Worm (Caenorhabditis elegans) whole organism, late embryonic: ENCODE measurements around the gene rab-6.1.

ENCODE experiments used
- C08G9.2 ChIP-seq: sonication (generic microtip); optimal IDR thresholded peaks from 2 replicates; lab custom pipeline; 2016; ENCODE audit warnings: mild to moderate bottlenecking, missing genetic modification characterization, moderate library complexity, missing compliant biosample characterization
- C38D4.7 ChIP-seq: fragments of 200-800 bp; sonication (Bioruptor generic); optimal IDR thresholded peaks from 2 replicates; lab custom pipeline; 2018; ENCODE audit warnings: mild to moderate bottlenecking, missing genetic modification characterization, moderate library complexity, missing compliant biosample characterization
- K02D7.2 ChIP-seq: sonication (generic microtip); optimal IDR thresholded peaks from 2 replicates; lab custom pipeline; 2017; ENCODE audit warnings: mild to moderate bottlenecking, missing genetic modification characterization, missing compliant biosample characterization
- T23F11.4 ChIP-seq: fragments of 200-800 bp; sonication (Bioruptor generic); optimal IDR thresholded peaks from 2 replicates; lab custom pipeline; 2018; ENCODE audit warnings: mild to moderate bottlenecking, missing genetic modification characterization, missing compliant biosample characterization
- Y22D7AL.16 ChIP-seq: sonication (generic microtip); optimal IDR thresholded peaks from 2 replicates; lab custom pipeline; 2016; ENCODE audit warnings: missing genetic modification characterization, missing compliant biosample characterization
- ahr-1 ChIP-seq: sonication (generic microtip); optimal IDR thresholded peaks from 2 replicates; lab custom pipeline; 2016; ENCODE audit warnings: missing genetic modification characterization, missing compliant biosample characterization
- ama-1 ChIP-seq: fragments of 150-350 bp; optimal IDR thresholded peaks from 2 replicates; lab custom pipeline; 2014
- ceh-14 ChIP-seq: sonication (generic microtip); optimal IDR thresholded peaks from 2 replicates; lab custom pipeline; 2016; ENCODE audit warnings: missing genotype, missing genetic modification characterization, missing compliant biosample characterization
- ceh-19 ChIP-seq: fragments of 200-800 bp; sonication (Bioruptor generic); optimal IDR thresholded peaks from 2 replicates; lab custom pipeline; 2018; ENCODE audit warnings: mild to moderate bottlenecking, missing genetic modification characterization, missing compliant biosample characterization
- ceh-2 ChIP-seq: sonication (generic microtip); optimal IDR thresholded peaks from 2 replicates; lab custom pipeline; 2016; ENCODE audit warnings: missing genotype, missing genetic modification characterization, missing compliant biosample characterization
- ceh-24 ChIP-seq: sonication (generic microtip); optimal IDR thresholded peaks from 2 replicates; lab custom pipeline; 2016; ENCODE audit warnings: mild to moderate bottlenecking, missing genetic modification characterization, missing compliant biosample characterization
- ceh-31 ChIP-seq: sonication (generic microtip); optimal IDR thresholded peaks from 2 replicates; lab custom pipeline; 2016; ENCODE audit warnings: missing genetic modification characterization, missing compliant biosample characterization
- ceh-45 ChIP-seq: fragments of 200-800 bp; sonication (Bioruptor generic); IDR thresholded peaks from 2 replicates; pipeline ENCODE4 v1.3.6; 2022; ENCODE audit warnings: missing genetic modification reagents, missing genetic modification characterization, missing compliant biosample characterization
- ceh-48 ChIP-seq: sonication (generic microtip); optimal IDR thresholded peaks from 2 replicates; lab custom pipeline; 2016; ENCODE audit warnings: missing genetic modification characterization, inconsistent platforms, missing compliant biosample characterization
- ceh-9 ChIP-seq: sonication (generic microtip); optimal IDR thresholded peaks from 2 replicates; lab custom pipeline; 2016; ENCODE audit warnings: mild to moderate bottlenecking, missing genetic modification characterization, inconsistent platforms, missing compliant biosample characterization
- dve-1 ChIP-seq: sonication (generic microtip); optimal IDR thresholded peaks from 2 replicates; lab custom pipeline; 2017; ENCODE audit warnings: antibody characterized with exemption, mild to moderate bottlenecking, missing genetic modification characterization, missing compliant biosample characterization
- elt-2 ChIP-seq: sonication (generic microtip); optimal IDR thresholded peaks from 2 replicates; lab custom pipeline; 2016; ENCODE audit warnings: missing genetic modification reagents, missing genetic modification characterization, missing compliant biosample characterization
- elt-4 ChIP-seq: sonication (generic microtip); optimal IDR thresholded peaks from 2 replicates; lab custom pipeline; 2016; ENCODE audit warnings: missing genetic modification characterization, missing compliant biosample characterization
- ets-4 ChIP-seq: sonication (generic microtip); optimal IDR thresholded peaks from 2 replicates; lab custom pipeline; 2016; ENCODE audit warnings: missing genetic modification characterization, missing compliant biosample characterization
- eyg-1 ChIP-seq: sonication (generic microtip); optimal IDR thresholded peaks from 2 replicates; lab custom pipeline; 2016; ENCODE audit warnings: missing genotype, missing genetic modification characterization, missing compliant biosample characterization
- fax-1 ChIP-seq: sonication (generic microtip); optimal IDR thresholded peaks from 2 replicates; lab custom pipeline; 2016; ENCODE audit warnings: missing genotype, missing genetic modification characterization, missing compliant biosample characterization
- fkh-10 ChIP-seq: fragments of 150-350 bp; optimal IDR thresholded peaks from 2 replicates; lab custom pipeline; 2014; ENCODE audit warnings: missing biosample characterization, missing genetic modification reagents, missing genetic modification characterization
- fkh-6 ChIP-seq: sonication (generic microtip); optimal IDR thresholded peaks from 2 replicates; lab custom pipeline; 2016; ENCODE audit warnings: missing genetic modification characterization, missing compliant biosample characterization
- hlh-13 ChIP-seq: fragments of 200-800 bp; sonication (Bioruptor generic); optimal IDR thresholded peaks from 2 replicates; lab custom pipeline; 2018; ENCODE audit warnings: mild to moderate bottlenecking, missing genetic modification characterization, missing compliant biosample characterization
- hlh-15 ChIP-seq: sonication (generic microtip); optimal IDR thresholded peaks from 2 replicates; lab custom pipeline; 2016; ENCODE audit warnings: missing genetic modification characterization, missing compliant biosample characterization
- hlh-8 ChIP-seq: sonication (generic microtip); optimal IDR thresholded peaks from 2 replicates; lab custom pipeline; 2016; ENCODE audit warnings: missing genotype, missing genetic modification characterization, missing compliant biosample characterization
- mec-3 ChIP-seq: sonication (generic microtip); optimal IDR thresholded peaks from 2 replicates; lab custom pipeline; 2016; ENCODE audit warnings: borderline replicate concordance, missing genetic modification characterization, missing compliant biosample characterization
- nfya-1 ChIP-seq: sonication (generic microtip); optimal IDR thresholded peaks from 2 replicates; lab custom pipeline; 2017; ENCODE audit warnings: missing genetic modification characterization, mild to moderate bottlenecking, missing compliant biosample characterization, antibody characterized with exemption, moderate library complexity
- nhr-11 ChIP-seq: fragments of 150-350 bp; optimal IDR thresholded peaks from 2 replicates; lab custom pipeline; 2014; ENCODE audit warnings: missing biosample characterization, missing genetic modification characterization
- nhr-232 ChIP-seq: sonication (generic microtip); optimal IDR thresholded peaks from 2 replicates; lab custom pipeline; 2016; ENCODE audit warnings: missing genetic modification characterization, missing compliant biosample characterization
- odd-2 ChIP-seq: sonication (generic microtip); optimal IDR thresholded peaks from 2 replicates; lab custom pipeline; 2017; ENCODE audit warnings: antibody characterized with exemption, mild to moderate bottlenecking, missing genetic modification characterization, missing compliant biosample characterization
- pag-3 ChIP-seq: sonication (generic microtip); optimal IDR thresholded peaks from 2 replicates; lab custom pipeline; 2016; ENCODE audit warnings: missing compliant biosample characterization, missing genetic modification characterization, borderline replicate concordance
- pat-9 ChIP-seq: fragments of 200-800 bp; sonication (Bioruptor generic); optimal IDR thresholded peaks from 2 replicates; lab custom pipeline; 2018; ENCODE audit warnings: mild to moderate bottlenecking, missing genetic modification characterization, moderate library complexity, missing compliant biosample characterization
- pha-2 ChIP-seq: sonication (generic microtip); optimal IDR thresholded peaks from 2 replicates; lab custom pipeline; 2017; ENCODE audit warnings: mild to moderate bottlenecking, missing genetic modification characterization, missing compliant biosample characterization
- pqm-1 ChIP-seq: sonication (generic microtip); optimal IDR thresholded peaks from 2 replicates; lab custom pipeline; 2016; ENCODE audit warnings: missing genetic modification characterization, missing compliant biosample characterization
- pros-1 ChIP-seq: fragments of 150-350 bp; optimal IDR thresholded peaks from 2 replicates; lab custom pipeline; 2014; ENCODE audit warnings: missing biosample characterization, missing genetic modification reagents, missing genetic modification characterization
- ref-2 ChIP-seq: sonication (generic microtip); optimal IDR thresholded peaks from 2 replicates; lab custom pipeline; 2016; ENCODE audit warnings: missing genetic modification characterization, missing compliant biosample characterization
- rnt-1 ChIP-seq: sonication (generic microtip); optimal IDR thresholded peaks from 2 replicates; lab custom pipeline; 2016; ENCODE audit warnings: missing genetic modification characterization, missing compliant biosample characterization
- sdc-2 ChIP-seq: sonication (generic microtip); optimal IDR thresholded peaks from 2 replicates; lab custom pipeline; 2016; ENCODE audit warnings: missing genotype, missing genetic modification characterization, missing compliant biosample characterization
- sox-2 ChIP-seq: fragments of 200-800 bp; sonication (Bioruptor generic); IDR thresholded peaks from 2 replicates; pipeline ENCODE4 v1.3.6; 2022; ENCODE audit warnings: missing genetic modification reagents, missing genetic modification characterization, missing compliant biosample characterization
- tbx-7 ChIP-seq: sonication (generic microtip); optimal IDR thresholded peaks from 2 replicates; lab custom pipeline; 2016; ENCODE audit warnings: missing genotype, missing genetic modification characterization, missing compliant biosample characterization
- unc-3 ChIP-seq, 2 experiments: fragments of 200-800 bp in 1 of 2; sonication (Bioruptor generic) in 1 of 2; sonication (generic microtip) in 1 of 2; conservative IDR thresholded peaks in 1 of 2; optimal IDR thresholded peaks in 1 of 2; 2 replicates each; pipeline versions ENCODE4 v1.3.6 to Lab custom; 2016 to 2022; ENCODE audit warnings: missing compliant biosample characterization in 2 of 2, missing genetic modification characterization in 2 of 2, missing genetic modification reagents in 1 of 2
- unc-42 ChIP-seq: sonication (generic microtip); optimal IDR thresholded peaks from 2 replicates; lab custom pipeline; 2016; ENCODE audit warnings: missing genotype, missing genetic modification characterization, missing compliant biosample characterization
- unc-55 ChIP-seq: sonication (generic microtip); optimal IDR thresholded peaks from 2 replicates; lab custom pipeline; 2017; ENCODE audit warnings: missing biosample characterization, missing genetic modification reagents, missing genetic modification characterization
- ztf-16 ChIP-seq: sonication (generic microtip); optimal IDR thresholded peaks from 2 replicates; lab custom pipeline; 2017; ENCODE audit warnings: missing genetic modification characterization, missing compliant biosample characterization

Gene rab-6.1

ce11 chrIII:9052371-9052978, 46.7 kb upstream of the rab-6.1 start (continued):
- TF ChIP-seq elt-2 (tag; lab: Kevin White, UChicago) (no peak), nfya-1 (tag; lab: Kevin White, UChicago) (peak; percentile 43), ref-2 (tag; lab: Kevin White, UChicago) (no peak), ceh-9 (tag; lab: Kevin White, UChicago) (no peak), sox-2 (GFP tag; lab: Robert Waterston, UW) (no peak), ceh-31 (peak; percentile 61), unc-42 (tag; lab: Kevin White, UChicago) (peak; percentile 50), fkh-10 (GFP tag; lab: Kevin White, UChicago) (no peak), ama-1 (lab: Kevin White, UChicago) (peak; percentile 35), elt-4 (tag; lab: Kevin White, UChicago) (no peak), eyg-1 (tag; lab: Kevin White, UChicago) (no peak), fax-1 (no peak), pqm-1 (tag; lab: Kevin White, UChicago) (no peak), ets-4 (tag; lab: Kevin White, UChicago) (no peak), ceh-14 (no peak), mec-3 (tag; lab: Kevin White, UChicago) (no peak), ceh-2 (tag; lab: Kevin White, UChicago) (no peak), pha-2 (tag; lab: Kevin White, UChicago) (no peak), Y22D7AL.16 (tag; lab: Kevin White, UChicago) (no peak), ceh-19 (GFP tag; lab: Kevin White, UChicago) (no peak), pat-9 (tag; lab: Kevin White, UChicago) (no peak), C38D4.7 (no peak), nhr-11 (tag; lab: Kevin White, UChicago) (no peak), nhr-232 (no peak), rnt-1 (tag; lab: Kevin White, UChicago) (no peak), ceh-48 (tag; lab: Kevin White, UChicago) (no peak), odd-2 (tag; lab: Kevin White, UChicago) (no peak), pag-3 (no peak), hlh-8 (tag; lab: Kevin White, UChicago) (no peak), ceh-24 (tag; lab: Kevin White, UChicago) (no peak)

ce11 chrIII:9051714-9052113, 46.0 kb upstream of the rab-6.1 start:
- TF ChIP-seq pat-9 (tag; lab: Kevin White, UChicago) (no peak), unc-55 (GFP tag; lab: Kevin White, UChicago) (no peak), odd-2 (tag; lab: Kevin White, UChicago) (no peak), C08G9.2 (tag; lab: Kevin White, UChicago) (no peak), pros-1 (tag; lab: Kevin White, UChicago) (no peak), sox-2 (GFP tag; lab: Robert Waterston, UW) (no peak), nhr-232 (no peak), hlh-8 (tag; lab: Kevin White, UChicago) (no peak), hlh-13 (GFP tag; lab: Kevin White, UChicago) (no peak)

- TF ChIP-seq Y22D7AL.16 (tag; lab: Kevin White, UChicago) = no peak
- no peak for TF ChIP-seq ahr-1 (tag; lab: Kevin White, UChicago)
- TF ChIP-seq unc-55 (GFP tag; lab: Kevin White, UChicago) = peak; percentile 89
- TF ChIP-seq ref-2 (tag; lab: Kevin White, UChicago) = no peak
- peak; percentile 27 for TF ChIP-seq K02D7.2
- peak; percentile 15 for TF ChIP-seq T23F11.4 (GFP tag; lab: Kevin White, UChicago)
- TF ChIP-seq pros-1 (tag; lab: Kevin White, UChicago) = no peak
- no peak for TF ChIP-seq elt-4 (tag; lab: Kevin White, UChicago)
- no peak for TF ChIP-seq pag-3
- no peak for TF ChIP-seq hlh-8 (tag; lab: Kevin White, UChicago)
- no peak for TF ChIP-seq hlh-13 (GFP tag; lab: Kevin White, UChicago)
- no peak for TF ChIP-seq hlh-15 (tag; lab: Kevin White, UChicago)
- no peak for TF ChIP-seq ceh-19 (GFP tag; lab: Kevin White, UChicago)
- no peak for TF ChIP-seq unc-42 (tag; lab: Kevin White, UChicago)
- no peak for TF ChIP-seq ztf-16 (tag; lab: Kevin White, UChicago)
- TF ChIP-seq unc-3 (GFP tag; conservative IDR thresholded peaks at IDR 0.05; lab: Robert Waterston, UW) = no peak
- no peak for TF ChIP-seq unc-3 (tag; optimal IDR thresholded peaks at IDR 0.05; lab: Kevin White, UChicago)
- TF ChIP-seq rnt-1 (tag; lab: Kevin White, UChicago) = no peak
- no peak for TF ChIP-seq nhr-232
- no peak for TF ChIP-seq pqm-1 (tag; lab: Kevin White, UChicago)
- no peak for TF ChIP-seq sdc-2 (tag; lab: Kevin White, UChicago)
- no peak for TF ChIP-seq dve-1 (tag; lab: Kevin White, UChicago)
- TF ChIP-seq odd-2 (tag; lab: Kevin White, UChicago) = no peak
- TF ChIP-seq sox-2 (GFP tag; lab: Robert Waterston, UW) = no peak
- no peak for TF ChIP-seq tbx-7 (tag; lab: Kevin White, UChicago)
- no peak for TF ChIP-seq fkh-6
- TF ChIP-seq ceh-45 (GFP tag; lab: Robert Waterston, UW) = no peak
These were observed 45.4 kb upstream of the rab-6.1 start for ce11 chrIII:9051119-9051597.
